Fruit fly (Drosophila melanogaster) S2 (cell line): ENCODE results near the gene mRpS6.

ENCODE experiments used
- CG8478 ChIP-seq: fragments of >200 bp; optimal IDR thresholded peaks from 2 replicates; lab custom pipeline; 2018
- CTCF ChIP-seq, 2 experiments: fragments of >200 bp; optimal IDR thresholded peaks; 2 replicates each; lab custom pipeline; 2018

DNA sequence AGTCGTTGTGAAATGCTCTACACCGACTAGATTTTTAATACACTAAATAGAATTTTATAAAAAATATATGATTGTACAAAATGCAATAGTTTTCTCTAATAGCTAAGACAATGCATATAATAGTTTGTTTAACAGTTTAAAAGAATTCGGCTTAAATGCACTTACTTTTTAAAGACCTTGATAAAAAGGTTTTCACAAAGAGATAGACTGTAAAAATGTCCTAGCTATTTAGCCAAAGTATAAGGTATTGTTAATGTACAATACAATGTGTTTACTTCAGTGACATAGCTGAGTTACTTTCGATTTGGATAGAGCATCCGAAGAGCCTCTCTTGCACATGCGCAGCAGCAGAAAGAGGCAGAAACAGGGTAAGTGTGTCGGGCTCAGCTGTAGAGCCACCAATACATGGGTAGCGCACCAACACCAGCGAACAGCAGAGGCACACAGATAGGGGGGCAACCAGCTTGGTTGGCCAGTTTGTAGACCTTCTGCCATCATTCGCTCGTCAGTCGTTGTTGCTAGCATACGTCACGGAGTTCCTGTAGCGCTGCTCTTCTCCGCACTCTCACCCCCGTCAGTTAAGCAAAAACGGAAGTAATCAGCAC, 42.4 kb downstream of the mRpS6 start, which contains the start of gene TP53INP:
- TF ChIP-seq CG8478 (lab: Kevin White, UChicago) (no peak), CTCF (optimal IDR thresholded peaks at IDR 0.05; lab: Kevin White, UChicago) (no peak)
